Worm (Caenorhabditis elegans): ENCODE measurements around the gene nhr-92.

The nhr-92 gene

ce11 chrIV:1619519-1620311 is at the start of gene nhr-92:
TSS of gene nhr-92 (plus strand) at chrIV:1620094.
- TF ChIP-seq hlh-26 (GFP tag; conservative IDR thresholded peaks at IDR 0.05) (no peak), nhr-80 (tag; optimal IDR thresholded peaks at IDR 0.05) (peak; percentile 13), attf-5 (GFP tag; optimal IDR thresholded peaks at IDR 0.05) (peak; percentile 7), hmg-1.2 (GFP tag; IDR thresholded peaks at IDR 0.05) (peak; percentile 11; the same call in 1 of the 2 replicates)

- TF ChIP-seq D2030.7 (GFP tag; IDR thresholded peaks at IDR 0.05) (no peak), F37B4.10 (GFP tag; IDR thresholded peaks at IDR 0.05) (no peak), ceh-100 (GFP tag; IDR thresholded peaks at IDR 0.05) (no peak), mxl-1 (tag; optimal IDR thresholded peaks at IDR 0.05) (no peak), F22D6.2 (tag; optimal IDR thresholded peaks at IDR 0.05) (no peak), ceh-79 (tag; optimal IDR thresholded peaks at IDR 0.05) (no peak), Y53F4B.3 (GFP tag; IDR thresholded peaks at IDR 0.05) (no peak), ekl-4 (GFP tag; IDR thresholded peaks at IDR 0.05) (no peak), aptf-3 (GFP tag; IDR thresholded peaks at IDR 0.05) (no peak), C17E4.6 (GFP tag; IDR thresholded peaks at IDR 0.05) (no peak), F57C9.4 (tag; optimal IDR thresholded peaks at IDR 0.05) (no peak), ccch-3 (GFP tag; optimal IDR thresholded peaks at IDR 0.05) (no peak), ceh-91 (GFP tag; IDR thresholded peaks at IDR 0.05) (no peak), ztf-28 (GFP tag; IDR thresholded peaks at IDR 0.05) (no peak), rec-8 (tag; optimal IDR thresholded peaks at IDR 0.05) (no peak), B0261.1 (tag; optimal IDR thresholded peaks at IDR 0.05) (no peak), hmg-20 (GFP tag; IDR thresholded peaks at IDR 0.05) (no peak)
Measured at ce11 chrIV:1576731-1577130, 43.2 kb upstream of the nhr-92 start, which contains the start of gene Y41D4B.14. TSS of gene Y41D4B.14 (plus strand) at chrIV:1577031.

ce11 chrIV:1595802-1596201 is 24.1 kb upstream of the nhr-92 start, which contains the start of gene npp-8:
TSS of gene npp-8 (minus strand) at chrIV:1595824.
- TF ChIP-seq C06A6.2 (GFP tag; conservative IDR thresholded peaks at IDR 0.05) (peak; percentile 92), B0261.1 (tag; optimal IDR thresholded peaks at IDR 0.05) (peak; percentile 12), akir-1 (GFP tag; optimal IDR thresholded peaks at IDR 0.05) (no peak), gei-17 (GFP tag; optimal IDR thresholded peaks at IDR 0.05) (peak; percentile 34), tbx-9 (tag; optimal IDR thresholded peaks at IDR 0.05; ENCODE audit: borderline replicate concordance) (no peak), F33H1.4 (GFP tag; IDR thresholded peaks at IDR 0.05) (peak; percentile 81), snpc-3.4 (tag; optimal IDR thresholded peaks at IDR 0.05) (peak; percentile 58), bed-2 (GFP tag; IDR thresholded peaks at IDR 0.05) (peak; percentile 83), ceh-58 (GFP tag; IDR thresholded peaks at IDR 0.05) (no peak), K12H6.12 (tag; optimal IDR thresholded peaks at IDR 0.05) (peak; percentile 72), mes-4 (tag; optimal IDR thresholded peaks at IDR 0.05) (no peak), mcd-1 (GFP tag; IDR thresholded peaks at IDR 0.05) (peak; percentile 90), B0336.3 (GFP tag; IDR thresholded peaks at IDR 0.05) (peak; percentile 95), F49E8.2 (tag; optimal IDR thresholded peaks at IDR 0.05; ENCODE audit: insufficient read depth) (peak; percentile 79), lin-54 (GFP tag; optimal IDR thresholded peaks at IDR 0.05) (peak; percentile 96), egl-18 (GFP tag; IDR thresholded peaks at IDR 0.05) (0 out of 2 replicates have a peak, but pooled peaks have one; percentile 39), ztf-22 (GFP tag; optimal IDR thresholded peaks at IDR 0.05) (no peak), ztf-26 (tag; optimal IDR thresholded peaks at IDR 0.05) (peak; percentile 80), mel-28 (tag; optimal IDR thresholded peaks at IDR 0.05; ENCODE audit: borderline replicate concordance) (peak; percentile 25), ztf-3 (GFP tag; optimal IDR thresholded peaks at IDR 0.05) (no peak), F10E7.11 (tag; optimal IDR thresholded peaks at IDR 0.05) (peak; percentile 48), lir-1 (GFP tag; conservative IDR thresholded peaks at IDR 0.05) (no peak; the same call in 1 of the 2 replicates), hmg-20 (GFP tag; IDR thresholded peaks at IDR 0.05) (0 out of 2 replicates have a peak, but pooled peaks have one; percentile 45), hlh-12 (tag; optimal IDR thresholded peaks at IDR 0.05) (no peak), xnd-1 (tag; optimal IDR thresholded peaks at IDR 0.05) (peak; percentile 74), T07F8.4 (tag; optimal IDR thresholded peaks at IDR 0.05) (no peak), ets-4 (GFP tag; optimal IDR thresholded peaks at IDR 0.05) (peak; percentile 20)

Data from whole organism, young adult.